Worm (Caenorhabditis elegans) whole organism, midembryonic: ENCODE results near the gene nlp-28.

Source experiments
- T22C8.4 ChIP-seq: fragments of 200-800 bp; sonication (Bioruptor generic); IDR thresholded peaks from 2 replicates; pipeline ENCODE4 v1.3.6; 2022; ENCODE audit warnings: missing genetic modification characterization, missing compliant biosample characterization
- cog-1 ChIP-seq: sonication (generic microtip); optimal IDR thresholded peaks from 2 replicates; lab custom pipeline; 2016; ENCODE audit warnings: missing genetic modification characterization, missing compliant biosample characterization
- flt-1 ChIP-seq: fragments of 200-800 bp; sonication (Bioruptor generic); IDR thresholded peaks from 2 replicates; pipeline ENCODE4 v1.3.6; 2022; ENCODE audit warnings: missing genetic modification characterization, missing compliant biosample characterization
- klf-2 ChIP-seq: fragments of 200-800 bp; sonication (Bioruptor generic); conservative IDR thresholded peaks from 2 replicates; pipeline ENCODE4 v1.3.6; 2022; ENCODE audit warnings: missing genetic modification reagents, missing genetic modification characterization, missing compliant biosample characterization
- ref-1 ChIP-seq: fragments of 200-800 bp; sonication (Bioruptor generic); conservative IDR thresholded peaks from 2 replicates; pipeline ENCODE4 v1.3.6; 2022; ENCODE audit warnings: missing genetic modification reagents, missing genetic modification characterization, missing compliant biosample characterization
- ztf-23 ChIP-seq: fragments of 200-800 bp; sonication (Bioruptor generic); IDR thresholded peaks from 2 replicates; pipeline ENCODE4 v1.3.6; 2022; ENCODE audit warnings: missing genetic modification reagents, missing genetic modification characterization, missing compliant biosample characterization
- ztf-29 ChIP-seq: fragments of 200-800 bp; sonication (Bioruptor generic); IDR thresholded peaks from 2 replicates; pipeline ENCODE4 v1.3.6; 2022; ENCODE audit warnings: missing genetic modification reagents, missing genetic modification characterization, missing compliant biosample characterization

DNA sequence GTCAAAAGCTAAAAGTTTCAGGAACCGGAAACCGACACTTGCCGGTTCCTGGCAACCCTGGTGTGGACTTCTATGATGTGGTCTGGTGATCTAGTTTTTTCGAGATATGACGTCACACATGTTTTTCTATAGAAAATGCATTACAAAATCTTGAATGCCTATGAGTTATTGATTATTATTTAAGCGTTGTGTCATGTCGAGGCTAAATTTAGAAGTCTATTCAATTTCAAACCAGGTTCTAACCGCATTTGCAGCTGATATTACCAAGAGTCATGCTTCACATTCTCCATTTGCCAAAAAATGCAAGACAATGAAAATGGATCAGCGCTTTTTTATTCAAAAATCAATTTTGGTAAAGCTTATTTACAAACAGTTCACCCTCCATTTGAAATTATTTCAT is 31.5 kb downstream of the nlp-28 start, which contains the start of gene K09D9.3:
- no peak for TF ChIP-seq ref-1 (GFP tag; lab: Robert Waterston, UW)
- TF ChIP-seq flt-1 (GFP tag; lab: Robert Waterston, UW) = no peak
- no peak for TF ChIP-seq T22C8.4
- no peak for TF ChIP-seq ztf-29 (GFP tag; lab: Robert Waterston, UW)
- TF ChIP-seq cog-1 (tag; lab: Kevin White, UChicago) = no peak
- no peak for TF ChIP-seq klf-2
- TF ChIP-seq ztf-23 (GFP tag; lab: Robert Waterston, UW) = no peak
